Worm (Caenorhabditis elegans) whole organism, midembryonic: ENCODE results near the gene F52C9.3.

ENCODE experiments used
- T22C8.4 ChIP-seq: fragments of 200-800 bp; sonication (Bioruptor generic); IDR thresholded peaks from 2 replicates; pipeline ENCODE4 v1.3.6; 2022; ENCODE audit warnings: missing genetic modification characterization, missing compliant biosample characterization
- cog-1 ChIP-seq: sonication (generic microtip); optimal IDR thresholded peaks from 2 replicates; lab custom pipeline; 2016; ENCODE audit warnings: missing genetic modification characterization, missing compliant biosample characterization
- flt-1 ChIP-seq: fragments of 200-800 bp; sonication (Bioruptor generic); IDR thresholded peaks from 2 replicates; pipeline ENCODE4 v1.3.6; 2022; ENCODE audit warnings: missing genetic modification characterization, missing compliant biosample characterization
- klf-2 ChIP-seq: fragments of 200-800 bp; sonication (Bioruptor generic); conservative IDR thresholded peaks from 2 replicates; pipeline ENCODE4 v1.3.6; 2022; ENCODE audit warnings: missing genetic modification reagents, missing genetic modification characterization, missing compliant biosample characterization
- med-1 ChIP-seq: sonication (generic microtip); optimal IDR thresholded peaks from 2 replicates; lab custom pipeline; 2017; ENCODE audit warnings: missing genetic modification characterization, mild to moderate bottlenecking, missing compliant biosample characterization, antibody characterized with exemption, missing genetic modification reagents; ENCODE audit not compliant: insufficient read depth
- ref-1 ChIP-seq: fragments of 200-800 bp; sonication (Bioruptor generic); conservative IDR thresholded peaks from 2 replicates; pipeline ENCODE4 v1.3.6; 2022; ENCODE audit warnings: missing genetic modification reagents, missing genetic modification characterization, missing compliant biosample characterization
- tab-1 ChIP-seq: fragments of 200-800 bp; sonication (Bioruptor generic); IDR thresholded peaks from 2 replicates; pipeline ENCODE4 v1.3.6; 2022; ENCODE audit warnings: missing genetic modification characterization, missing compliant biosample characterization
- ztf-23 ChIP-seq: fragments of 200-800 bp; sonication (Bioruptor generic); IDR thresholded peaks from 2 replicates; pipeline ENCODE4 v1.3.6; 2022; ENCODE audit warnings: missing genetic modification reagents, missing genetic modification characterization, missing compliant biosample characterization
- ztf-29 ChIP-seq: fragments of 200-800 bp; sonication (Bioruptor generic); IDR thresholded peaks from 2 replicates; pipeline ENCODE4 v1.3.6; 2022; ENCODE audit warnings: missing genetic modification reagents, missing genetic modification characterization, missing compliant biosample characterization

F52C9.3 gene

DNA sequence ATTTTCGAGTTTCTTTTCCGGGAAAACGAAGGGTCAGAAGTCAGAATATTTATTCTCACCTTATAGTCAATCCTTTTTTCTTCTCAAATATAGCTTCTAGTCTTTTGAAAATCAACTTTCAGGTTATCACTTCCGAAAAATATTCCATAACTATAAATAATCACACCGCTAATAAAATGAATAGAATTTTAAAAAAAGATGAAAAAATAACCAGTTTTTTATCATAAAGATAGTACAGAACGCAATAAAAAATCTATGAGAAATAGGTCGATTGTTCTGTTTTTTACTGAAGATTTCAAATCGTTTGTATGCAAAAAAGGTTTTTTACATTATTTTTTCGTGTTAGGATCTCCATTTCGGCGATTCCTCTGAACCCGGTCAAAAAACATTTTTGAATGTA lies 31.5 kb upstream of the F52C9.3 start:
- TF ChIP-seq T22C8.4 (GFP tag; lab: Robert Waterston, UW): no peak

ce11 chrIII:5291281-5291680 lies 30.4 kb upstream of the F52C9.3 start:
- TF ChIP-seq klf-2 (GFP tag; lab: Robert Waterston, UW) (no peak), ref-1 (GFP tag; lab: Robert Waterston, UW) (no peak), med-1 (GFP tag; lab: Kevin White, UChicago) (no peak), ztf-29 (no peak), flt-1 (no peak), tab-1 (GFP tag; lab: Robert Waterston, UW) (no peak), cog-1 (tag; lab: Kevin White, UChicago) (no peak), T22C8.4 (GFP tag; lab: Robert Waterston, UW) (no peak), ztf-23 (no peak)

ce11 chrIII:5294281-5294680 lies 27.4 kb upstream of the F52C9.3 start:
- TF ChIP-seq ztf-29 (no peak), cog-1 (tag; lab: Kevin White, UChicago) (no peak)

- TF ChIP-seq med-1 (GFP tag; lab: Kevin White, UChicago): peak; percentile 71
- peak; percentile 96 for TF ChIP-seq flt-1
- peak; percentile 92 for TF ChIP-seq klf-2 (GFP tag; lab: Robert Waterston, UW)
- TF ChIP-seq ztf-29: peak; percentile 95
- TF ChIP-seq ztf-23: peak; percentile 95
- peak; percentile 94 for TF ChIP-seq T22C8.4 (GFP tag; lab: Robert Waterston, UW)
- TF ChIP-seq tab-1 (GFP tag; lab: Robert Waterston, UW): peak; percentile 95
- TF ChIP-seq ref-1 (GFP tag; lab: Robert Waterston, UW): peak; percentile 88
- TF ChIP-seq cog-1 (tag; lab: Kevin White, UChicago): peak; percentile 78
Measured at ce11 chrIII:5294867-5295266, 26.8 kb upstream of the F52C9.3 start.

ce11 chrIII:5301786-5302268 lies 19.9 kb upstream of the F52C9.3 start, which contains the start of the genes T15B12.2 and F52C9.5:
T15B12.2 (minus strand) TSS chrIII:5301886.
F52C9.5 (plus strand) TSS chrIII:5302218.
- TF ChIP-seq med-1 (GFP tag; lab: Kevin White, UChicago): no peak

- TF ChIP-seq ztf-23: no peak
- no peak for TF ChIP-seq klf-2 (GFP tag; lab: Robert Waterston, UW)
- TF ChIP-seq T22C8.4 (GFP tag; lab: Robert Waterston, UW): no peak
- no peak for TF ChIP-seq ref-1 (GFP tag; lab: Robert Waterston, UW)
- no peak for TF ChIP-seq ztf-29
- no peak for TF ChIP-seq flt-1
- TF ChIP-seq med-1 (GFP tag; lab: Kevin White, UChicago): no peak
- no peak for TF ChIP-seq tab-1 (GFP tag; lab: Robert Waterston, UW)
- no peak for TF ChIP-seq cog-1 (tag; lab: Kevin White, UChicago)
Measured at ce11 chrIII:5304044-5304443, 17.6 kb upstream of the F52C9.3 start.

DNA sequence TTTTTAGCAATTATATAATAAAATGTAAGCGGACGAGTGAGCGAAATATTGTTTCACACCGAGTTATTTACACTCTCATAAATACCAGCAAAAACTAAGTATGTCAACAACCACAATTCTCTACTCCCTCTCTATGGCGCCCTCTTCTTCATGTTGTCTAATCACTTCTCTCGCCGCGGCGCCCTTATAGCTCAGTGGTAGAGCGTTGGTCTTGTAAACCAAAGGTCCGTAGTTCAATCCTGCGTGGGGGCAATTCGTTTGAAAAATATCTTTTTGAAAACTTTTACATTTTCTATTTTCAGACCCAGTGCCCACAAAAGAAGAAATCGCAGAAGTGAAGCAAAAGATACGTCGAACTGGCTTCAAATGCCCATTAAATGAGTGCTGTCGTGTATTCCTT lies 16.0 kb upstream of the F52C9.3 start:
- TF ChIP-seq tab-1 (GFP tag; lab: Robert Waterston, UW) (peak; percentile 85), med-1 (GFP tag; lab: Kevin White, UChicago) (no peak), flt-1 (peak; percentile 74), ref-1 (GFP tag; lab: Robert Waterston, UW) (peak; percentile 67), T22C8.4 (GFP tag; lab: Robert Waterston, UW) (peak; percentile 77; the same call in 1 of the 2 replicates), klf-2 (GFP tag; lab: Robert Waterston, UW) (peak; percentile 92), ztf-23 (peak; percentile 92), cog-1 (tag; lab: Kevin White, UChicago) (peak; percentile 49), ztf-29 (peak; percentile 77)

- peak; percentile 76 for TF ChIP-seq ztf-23
- peak; percentile 61; the same call in 1 of the 2 replicates for TF ChIP-seq klf-2 (GFP tag; lab: Robert Waterston, UW)
- no peak for TF ChIP-seq ztf-29
- TF ChIP-seq cog-1 (tag; lab: Kevin White, UChicago): no peak
- peak; percentile 94 for TF ChIP-seq T22C8.4 (GFP tag; lab: Robert Waterston, UW)
- no peak for TF ChIP-seq ref-1 (GFP tag; lab: Robert Waterston, UW)
- TF ChIP-seq med-1 (GFP tag; lab: Kevin White, UChicago): no peak
- TF ChIP-seq tab-1 (GFP tag; lab: Robert Waterston, UW): no peak
- peak; percentile 15; the same call in 1 of the 2 replicates for TF ChIP-seq flt-1
Measured at ce11 chrIII:5308278-5308677, 13.4 kb upstream of the F52C9.3 start, which contains the start of gene mog-3. mog-3 (plus strand) TSS chrIII:5308596.

ce11 chrIII:5310403-5310802 lies 11.3 kb upstream of the F52C9.3 start:
- TF ChIP-seq ztf-29 (no peak), tab-1 (GFP tag; lab: Robert Waterston, UW) (no peak), ztf-23 (no peak), ref-1 (GFP tag; lab: Robert Waterston, UW) (no peak), klf-2 (GFP tag; lab: Robert Waterston, UW) (no peak), T22C8.4 (GFP tag; lab: Robert Waterston, UW) (no peak), cog-1 (tag; lab: Kevin White, UChicago) (no peak), flt-1 (no peak), med-1 (GFP tag; lab: Kevin White, UChicago) (no peak)

ce11 chrIII:5310940-5311339 lies 10.7 kb upstream of the F52C9.3 start, which contains the start of gene pqe-1:
pqe-1 (plus strand) TSS chrIII:5311240.
- TF ChIP-seq ztf-29 (no peak), T22C8.4 (GFP tag; lab: Robert Waterston, UW) (no peak), ztf-23 (no peak), klf-2 (GFP tag; lab: Robert Waterston, UW) (no peak), ref-1 (GFP tag; lab: Robert Waterston, UW) (no peak), flt-1 (no peak), med-1 (GFP tag; lab: Kevin White, UChicago) (no peak), tab-1 (GFP tag; lab: Robert Waterston, UW) (no peak), cog-1 (tag; lab: Kevin White, UChicago) (no peak)
